Worm (Caenorhabditis elegans) whole organism, L3 larva: Measurements from ENCODE around the gene fbxa-167.

Source experiments
- ceh-28 ChIP-seq: fragments of 150-350 bp; optimal IDR thresholded peaks from 2 replicates; lab custom pipeline; 2014; ENCODE audit warnings: missing biosample characterization, missing genetic modification reagents, missing genetic modification characterization
- egl-27 ChIP-seq: sonication (generic microtip); optimal IDR thresholded peaks from 4 replicates; lab custom pipeline; 2017; ENCODE audit warnings: missing biosample characterization, missing genetic modification reagents, missing genetic modification characterization
- lin-15B ChIP-seq: fragments of 150-350 bp; optimal IDR thresholded peaks from 2 replicates; lab custom pipeline; 2014; ENCODE audit warnings: missing biosample characterization, missing genetic modification characterization
- nhr-23 ChIP-seq: fragments of 150-350 bp; optimal IDR thresholded peaks from 2 replicates; lab custom pipeline; 2014; ENCODE audit warnings: missing biosample characterization, missing genetic modification reagents, missing genetic modification characterization
- nhr-237 ChIP-seq: fragments of 150-350 bp; optimal IDR thresholded peaks from 2 replicates; lab custom pipeline; 2014; ENCODE audit warnings: missing biosample characterization, missing genetic modification characterization
- nhr-43 ChIP-seq: sonication (generic microtip); optimal IDR thresholded peaks from 2 replicates; lab custom pipeline; 2016; ENCODE audit warnings: mild to moderate bottlenecking, missing genetic modification characterization, missing compliant biosample characterization; ENCODE audit not compliant: poor library complexity, severe bottlenecking
- sea-2 ChIP-seq: fragments of 150-350 bp; sonication (generic microtip); optimal IDR thresholded peaks from 4 replicates; lab custom pipeline; 2014; ENCODE audit warnings: missing biosample characterization, missing genetic modification reagents, missing genetic modification characterization
- skn-1 ChIP-seq: fragments of 150-350 bp; optimal IDR thresholded peaks from 2 replicates; lab custom pipeline; 2014; ENCODE audit warnings: missing biosample characterization, missing genetic modification characterization
- snpc-4 ChIP-seq: fragments of 150-350 bp; optimal IDR thresholded peaks from 2 replicates; lab custom pipeline; 2014; ENCODE audit warnings: missing biosample characterization, missing genetic modification characterization
- tbx-2 ChIP-seq: sonication (generic microtip); optimal IDR thresholded peaks from 2 replicates; lab custom pipeline; 2016; ENCODE audit warnings: mild to moderate bottlenecking, missing genetic modification characterization, missing compliant biosample characterization
- unc-62 ChIP-seq: fragments of 150-350 bp; sonication (generic microtip); optimal IDR thresholded peaks from 4 replicates; lab custom pipeline; 2014; ENCODE audit warnings: missing biosample characterization, missing genetic modification reagents, missing genetic modification characterization

DNA sequence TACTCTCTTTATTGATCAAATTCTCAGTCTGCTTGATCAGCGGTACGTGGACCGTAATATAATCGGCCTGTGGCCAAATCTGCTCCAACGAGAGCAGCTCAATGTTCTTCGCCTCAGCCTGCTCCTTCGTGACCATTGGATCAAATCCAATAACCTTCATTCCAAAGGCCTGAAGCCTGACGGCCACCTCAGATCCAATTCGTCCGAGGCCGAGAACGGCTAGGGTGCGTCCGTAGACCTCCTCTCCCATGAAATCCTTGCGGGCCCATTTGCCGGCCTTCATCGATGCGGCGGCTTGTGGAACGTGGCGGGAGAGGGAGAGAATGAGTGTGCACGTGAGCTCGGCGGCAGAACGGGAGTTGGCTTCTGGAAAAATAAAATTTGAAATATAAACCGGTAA, 3.8 kb upstream of the fbxa-167 start:
- TF ChIP-seq lin-15B (no peak), nhr-23 (tag; lab: Kevin White, UChicago) (no peak), unc-62 (GFP tag; lab: Kevin White, UChicago) (no peak), ceh-28 (tag; lab: Kevin White, UChicago) (no peak), snpc-4 (tag; lab: Kevin White, UChicago) (no peak), nhr-237 (tag; lab: Kevin White, UChicago) (no peak), skn-1 (tag; lab: Kevin White, UChicago) (no peak), nhr-43 (tag; lab: Kevin White, UChicago) (no peak), tbx-2 (tag; lab: Kevin White, UChicago) (no peak), sea-2 (GFP tag; lab: Kevin White, UChicago) (no peak), egl-27 (tag; lab: Kevin White, UChicago) (no peak)
